Fruit fly (Drosophila melanogaster): ENCODE data around the gene CG12111.

Gene CG12111

dm6 chrX:8538182-8538581 lies 32.6 kb downstream of the CG12111 start (continued):
- TF ChIP-seq chm (GFP tag; IDR thresholded peaks at IDR 0.05) (0 out of 2 replicates have a peak, but pooled peaks have one; percentile 46), ken (GFP tag; IDR thresholded peaks at IDR 0.05) (peak; percentile 59; the same call in 2 of the 3 replicates), CG3847 (GFP tag; IDR thresholded peaks at IDR 0.05) (peak; percentile 34; the same call in 1 of the 2 replicates), CG1792 (GFP tag; optimal IDR thresholded peaks at IDR 0.05) (no peak), CG18619 (GFP tag; optimal IDR thresholded peaks at IDR 0.05) (peak; percentile 7), bsh (GFP tag; optimal IDR thresholded peaks at IDR 0.05) (peak in 1 of 2 experiments; percentile 79), trh (GFP tag; optimal IDR thresholded peaks at IDR 0.05) (peak; percentile 26), slbo (GFP tag; IDR thresholded peaks at IDR 0.05) (peak; percentile 71), tll (GFP tag; optimal IDR thresholded peaks at IDR 0.05) (no peak), ERR (GFP tag; optimal IDR thresholded peaks at IDR 0.05) (peak; percentile 41), E2f1 (GFP tag; IDR thresholded peaks at IDR 0.05) (peak; percentile 65), ssp (GFP tag; IDR thresholded peaks at IDR 0.05) (peak; percentile 49), chn (GFP tag; optimal IDR thresholded peaks at IDR 0.05) (peak; percentile 40), cwo (GFP tag; optimal IDR thresholded peaks at IDR 0.05) (peak; percentile 42), bowl (GFP tag; IDR thresholded peaks at IDR 0.05) (no peak), HmgZ (tag; optimal IDR thresholded peaks at IDR 0.05) (peak; percentile 18), Xbp1 (GFP tag; optimal IDR thresholded peaks at IDR 0.05) (peak; percentile 67), CG7928 (GFP tag; optimal IDR thresholded peaks at IDR 0.05) (no peak), corto (GFP tag; optimal IDR thresholded peaks at IDR 0.05) (no peak), CG3163 (GFP tag; optimal IDR thresholded peaks at IDR 0.05) (no peak), CG15269 (tag; optimal IDR thresholded peaks at IDR 0.05) (peak; percentile 73), HmgD (GFP tag; optimal IDR thresholded peaks at IDR 0.05) (no peak), Hmx (GFP tag; optimal IDR thresholded peaks at IDR 0.05) (no peak), dpn (GFP tag; optimal IDR thresholded peaks at IDR 0.05) (peak; percentile 42 to 56), Antp (GFP tag; optimal IDR thresholded peaks at IDR 0.05) (peak; percentile 68), vnd (GFP tag; IDR thresholded peaks at IDR 0.05; ENCODE audit: partially characterized antibody) (no peak), fd96Cb (tag; optimal IDR thresholded peaks at IDR 0.05) (peak; percentile 70)

dm6 chrX:8536649-8537048 lies 34.1 kb downstream of the CG12111 start:
- TF ChIP-seq Ptx1 (GFP tag; IDR thresholded peaks at IDR 0.05) (peak; percentile 58), CG13424 (tag; optimal IDR thresholded peaks at IDR 0.05) (peak; percentile 22), CG3847 (GFP tag; IDR thresholded peaks at IDR 0.05) (0 out of 2 replicates have a peak, but pooled peaks have one; percentile 25), Xbp1 (GFP tag; optimal IDR thresholded peaks at IDR 0.05) (peak; percentile 21), slbo (GFP tag; IDR thresholded peaks at IDR 0.05) (peak; percentile 63), Meics (GFP tag; optimal IDR thresholded peaks at IDR 0.05) (peak; percentile 15), crol (GFP tag; IDR thresholded peaks at IDR 0.05) (no peak), CG11504 (tag; optimal IDR thresholded peaks at IDR 0.05) (peak; percentile 71), sob (GFP tag; IDR thresholded peaks at IDR 0.05) (peak; percentile 62), CG8089 (GFP tag; optimal IDR thresholded peaks at IDR 0.05) (no peak), Rfx (GFP tag; IDR thresholded peaks at IDR 0.05) (peak; percentile 59), CG18599 (GFP tag; optimal IDR thresholded peaks at IDR 0.05) (peak; percentile 63), Antp (GFP tag; optimal IDR thresholded peaks at IDR 0.05) (peak; percentile 29), CG2678 (tag; optimal IDR thresholded peaks at IDR 0.05) (peak; percentile 61), Hsf (GFP tag; optimal IDR thresholded peaks at IDR 0.05) (no peak), CG8944 (GFP tag; optimal IDR thresholded peaks at IDR 0.05) (no peak), CG12769 (tag; optimal IDR thresholded peaks at IDR 0.05) (peak; percentile 49), hkb (optimal IDR thresholded peaks at IDR 0.05) (no peak), hkb (GFP tag; IDR thresholded peaks at IDR 0.05) (peak; percentile 58; the same call in 1 of the 2 replicates), eve (GFP tag; optimal IDR thresholded peaks at IDR 0.05) (peak in 1 of 2 experiments; percentile 6), CTCF (GFP tag; optimal IDR thresholded peaks at IDR 0.05) (no peak), CG2889 (GFP tag; IDR thresholded peaks at IDR 0.05) (0 out of 3 replicates have a peak, but pooled peaks have one; percentile 7), lmd (GFP tag; IDR thresholded peaks at IDR 0.05) (peak; percentile 52; the same call in 1 of the 2 replicates), wor (GFP tag; IDR thresholded peaks at IDR 0.05) (peak; percentile 13; the same call in 1 of the 2 replicates), CG7839 (tag; optimal IDR thresholded peaks at IDR 0.05) (peak; percentile 57), CG6854 (GFP tag; optimal IDR thresholded peaks at IDR 0.05) (peak; percentile 16), Drgx (GFP tag; IDR thresholded peaks at IDR 0.05) (no peak), mirr (GFP tag; optimal IDR thresholded peaks at IDR 0.05) (no peak), ken (GFP tag; IDR thresholded peaks at IDR 0.05) (0 out of 3 replicates have a peak, but pooled peaks have one; percentile 35)

Data from whole organism, embryonic.